Worm (Caenorhabditis elegans): ENCODE data around the gene lam-1.
A peak's percentile ranks its signal among the peaks of the same experiment; 100 is the strongest.

lam-1 gene

DNA sequence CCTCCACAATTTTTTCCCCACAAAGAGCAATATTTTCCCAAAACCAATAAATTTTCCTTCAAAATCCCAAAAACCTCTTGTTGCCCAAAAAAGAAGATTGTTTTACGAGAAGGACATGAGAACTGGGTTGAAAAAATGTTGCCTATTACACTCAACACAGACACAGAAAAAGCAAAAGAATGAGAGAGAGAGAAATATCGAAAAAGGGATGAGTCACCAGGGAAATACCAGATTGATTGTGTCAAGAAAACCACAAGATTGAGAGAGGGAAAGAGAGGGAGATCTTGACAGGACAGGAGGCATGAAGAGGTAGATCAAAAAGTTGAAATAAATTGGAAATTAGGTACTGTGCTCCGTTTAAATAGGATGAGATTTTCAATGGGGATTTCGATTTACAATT, 38.3 kb upstream of the lam-1 start (continued):
- no peak for TF ChIP-seq nhr-102 (tag; optimal IDR thresholded peaks at IDR 0.05)

DNA sequence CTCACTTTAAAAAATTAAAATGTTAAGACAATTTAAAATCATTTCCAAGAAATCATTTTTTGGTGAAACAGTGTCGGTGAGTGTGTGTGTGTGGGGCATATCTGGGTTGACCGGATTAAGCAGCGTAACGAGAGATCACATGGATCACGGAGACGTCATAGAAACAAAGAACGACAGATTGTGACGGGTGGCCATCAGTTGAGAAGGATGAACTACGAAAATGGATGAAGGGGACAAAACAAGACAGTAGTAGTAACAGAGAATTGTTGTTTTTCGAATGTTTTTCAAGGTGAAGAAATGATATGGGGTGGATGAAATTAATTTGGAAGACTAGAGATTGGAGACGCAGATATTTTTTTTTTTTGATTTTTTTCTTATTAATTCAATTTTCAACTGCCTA, 36.6 kb upstream of the lam-1 start:
- TF ChIP-seq nhr-28 (tag; optimal IDR thresholded peaks at IDR 0.05) (peak; percentile 35), aha-1 (tag) (peak; percentile 80), daf-16 (GFP tag; optimal IDR thresholded peaks at IDR 0.05) (no peak), daf-16 (tag; optimal IDR thresholded peaks at IDR 0.05) (no peak), ztf-11 (tag; optimal IDR thresholded peaks at IDR 0.05) (no peak), mdl-1 (tag; optimal IDR thresholded peaks at IDR 0.05) (peak in 1 of 2 experiments; percentile 11), hlh-30 (tag; optimal IDR thresholded peaks at IDR 0.05; ENCODE audit: insufficient read depth) (peak; percentile 38)

DNA sequence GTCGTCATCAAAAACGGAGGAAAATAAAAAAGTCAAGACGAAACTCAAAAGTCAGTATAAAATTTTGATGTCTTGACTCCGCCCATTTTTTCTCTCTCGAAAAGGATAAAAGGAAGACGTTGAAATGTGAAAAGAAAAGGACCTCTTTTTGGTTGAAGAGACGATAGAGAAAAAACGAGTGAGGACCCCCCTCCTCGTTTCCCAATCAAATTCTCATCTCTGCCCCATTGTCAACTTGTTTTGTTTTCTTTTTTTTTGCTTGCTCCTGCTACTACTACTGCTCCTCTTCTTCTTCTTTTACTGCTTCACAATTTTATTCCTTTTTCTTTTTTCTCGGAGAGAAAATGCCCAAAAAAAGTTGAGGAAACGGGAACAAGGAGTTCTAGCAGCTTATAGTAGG, 35.3 kb upstream of the lam-1 start:
- TF ChIP-seq fkh-10 (GFP tag; optimal IDR thresholded peaks at IDR 0.05) (peak; percentile 95), F26F4.8 (GFP tag; conservative IDR thresholded peaks at IDR 0.05) (no peak), lim-7 (GFP tag; IDR thresholded peaks at IDR 0.05) (no peak), mxl-2 (GFP tag; conservative IDR thresholded peaks at IDR 0.05) (no peak), ztf-7 (tag; optimal IDR thresholded peaks at IDR 0.05) (no peak), ctbp-1 (GFP tag; IDR thresholded peaks at IDR 0.05) (0 out of 2 replicates have a peak, but pooled peaks have one; percentile 59), attf-4 (tag; optimal IDR thresholded peaks at IDR 0.05) (no peak), vab-7 (GFP tag; IDR thresholded peaks at IDR 0.05) (no peak), lsy-2 (tag; optimal IDR thresholded peaks at IDR 0.05) (peak in 1 of 2 experiments; percentile 24), dmd-6 (GFP tag; IDR thresholded peaks at IDR 0.05) (no peak), ces-1 (GFP tag; optimal IDR thresholded peaks at IDR 0.05) (peak; percentile 62), hlh-30 (tag; optimal IDR thresholded peaks at IDR 0.05; ENCODE audit: insufficient read depth) (no peak), madf-5 (GFP tag; IDR thresholded peaks at IDR 0.05) (no peak), aha-1 (tag) (no peak)

DNA sequence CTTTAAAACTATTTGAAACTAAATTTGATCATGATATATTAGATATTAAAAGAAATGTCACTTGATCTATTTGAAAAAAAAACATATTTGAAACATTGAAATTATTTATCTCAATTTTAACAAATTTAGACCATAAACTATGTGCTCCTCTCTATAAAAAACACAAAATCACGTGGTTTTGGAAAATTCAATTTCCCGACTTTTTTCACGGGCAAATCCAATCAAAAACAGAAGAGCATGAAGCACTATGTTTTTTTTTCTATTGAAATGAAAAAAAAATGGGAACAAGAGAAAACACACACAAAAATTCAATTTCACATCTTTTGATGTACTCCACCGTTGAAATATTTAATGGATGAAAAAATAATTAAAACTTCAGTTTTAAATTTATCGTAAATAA, 33.9 kb upstream of the lam-1 start:
- no peak for TF ChIP-seq hlh-30 (tag; optimal IDR thresholded peaks at IDR 0.05; ENCODE audit: insufficient read depth)
- no peak for TF ChIP-seq spr-1 (tag; optimal IDR thresholded peaks at IDR 0.05)
- peak; percentile 51 for TF ChIP-seq fkh-10 (GFP tag; optimal IDR thresholded peaks at IDR 0.05)
- TF ChIP-seq ama-1 (optimal IDR thresholded peaks at IDR 0.05): no peak
- no peak for TF ChIP-seq nhr-111 (GFP tag; optimal IDR thresholded peaks at IDR 0.05)
- TF ChIP-seq ces-1 (GFP tag; optimal IDR thresholded peaks at IDR 0.05): peak; percentile 63
- TF ChIP-seq nhr-11 (tag; optimal IDR thresholded peaks at IDR 0.05): no peak
- no peak for TF ChIP-seq mxl-2 (GFP tag; conservative IDR thresholded peaks at IDR 0.05)
- TF ChIP-seq ctbp-1 (GFP tag; IDR thresholded peaks at IDR 0.05): 0 out of 2 replicates have a peak, but pooled peaks have one; percentile 22
- TF ChIP-seq Y105C5A.15 (GFP tag; IDR thresholded peaks at IDR 0.05): no peak
- peak in 1 of 2 experiments; percentile 14 for TF ChIP-seq lsy-2 (tag; optimal IDR thresholded peaks at IDR 0.05)

DNA sequence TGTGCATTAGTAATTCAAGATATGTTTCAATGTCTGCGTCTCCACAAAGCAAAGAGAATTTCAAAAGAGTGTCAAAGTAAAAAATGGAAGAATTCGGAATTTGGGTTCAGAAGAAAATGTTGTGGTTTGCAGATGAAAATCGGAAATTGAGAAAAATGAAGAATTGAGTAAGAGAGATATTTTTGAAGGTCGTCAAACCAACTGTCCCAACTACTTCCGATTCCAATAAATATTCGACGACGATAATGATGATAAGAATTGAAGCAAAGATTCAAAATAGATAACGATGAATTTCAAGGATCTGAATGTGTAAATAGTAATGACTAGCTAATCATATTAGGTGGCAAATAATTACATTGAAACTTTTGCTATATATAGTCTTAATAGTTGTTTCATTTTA, 33.2 kb upstream of the lam-1 start:
- peak in 1 of 2 experiments; percentile 87 for TF ChIP-seq unc-62 (GFP tag; optimal IDR thresholded peaks at IDR 0.05 in 1 of 2)
- TF ChIP-seq unc-62 (tag; optimal IDR thresholded peaks at IDR 0.05): no peak
- peak; percentile 40 for TF ChIP-seq aha-1 (tag)
- TF ChIP-seq dpl-1 (GFP tag; optimal IDR thresholded peaks at IDR 0.05): no peak

DNA sequence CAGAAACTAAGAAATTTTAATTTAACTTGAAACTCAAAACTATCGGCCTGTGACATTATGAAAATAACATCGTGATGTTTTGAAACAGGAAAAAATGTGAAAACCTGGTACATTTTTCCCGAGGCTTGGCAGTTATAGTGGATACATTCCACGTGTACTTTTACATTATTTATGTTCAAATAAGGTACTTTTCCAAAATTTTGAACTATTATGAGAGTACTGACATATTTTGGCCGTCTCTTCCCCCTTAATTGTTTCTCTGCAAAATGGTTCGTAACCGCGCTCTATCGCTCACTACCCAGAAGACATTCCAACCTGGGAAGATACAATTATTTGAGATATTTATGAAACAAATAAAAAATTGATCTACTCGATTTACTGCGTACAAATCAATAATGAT, 23.3 kb upstream of the lam-1 start, which contains the start of gene C24D10.5:
Gene C24D10.5 (plus strand): TSS at position 301 of the 400 bp plus-strand sequence.
- TF ChIP-seq mdt-29 (GFP tag; IDR thresholded peaks at IDR 0.05): no peak
- TF ChIP-seq set-16 (GFP tag; IDR thresholded peaks at IDR 0.05): no peak
- no peak for TF ChIP-seq snpc-1.2 (GFP tag; IDR thresholded peaks at IDR 0.05)
- TF ChIP-seq zfp-2 (tag; optimal IDR thresholded peaks at IDR 0.05): no peak
- TF ChIP-seq zag-1 (tag; optimal IDR thresholded peaks at IDR 0.05): no peak
- no peak for TF ChIP-seq lin-29 (GFP tag; IDR thresholded peaks at IDR 0.05)
- no peak for TF ChIP-seq Y48G9A.11 (GFP tag; IDR thresholded peaks at IDR 0.05)
- no peak for TF ChIP-seq lsy-2 (tag; optimal IDR thresholded peaks at IDR 0.05)
- no peak for TF ChIP-seq aha-1 (tag)
